Worm (Caenorhabditis elegans) whole organism, late embryonic: ENCODE measurements around the gene taf-13.

Experiments
- K02D7.2 ChIP-seq: sonication (generic microtip); optimal IDR thresholded peaks from 2 replicates; lab custom pipeline; 2017; ENCODE audit warnings: mild to moderate bottlenecking, missing genetic modification characterization, missing compliant biosample characterization
- elt-2 ChIP-seq: sonication (generic microtip); optimal IDR thresholded peaks from 2 replicates; lab custom pipeline; 2016; ENCODE audit warnings: missing genetic modification reagents, missing genetic modification characterization, missing compliant biosample characterization
- elt-4 ChIP-seq: sonication (generic microtip); optimal IDR thresholded peaks from 2 replicates; lab custom pipeline; 2016; ENCODE audit warnings: missing genetic modification characterization, missing compliant biosample characterization
- ets-4 ChIP-seq: sonication (generic microtip); optimal IDR thresholded peaks from 2 replicates; lab custom pipeline; 2016; ENCODE audit warnings: missing genetic modification characterization, missing compliant biosample characterization
- eyg-1 ChIP-seq: sonication (generic microtip); optimal IDR thresholded peaks from 2 replicates; lab custom pipeline; 2016; ENCODE audit warnings: missing genotype, missing genetic modification characterization, missing compliant biosample characterization
- lim-6 ChIP-seq: sonication (generic microtip); optimal IDR thresholded peaks from 2 replicates; lab custom pipeline; 2016; ENCODE audit warnings: missing genetic modification characterization, missing compliant biosample characterization
- madf-2 ChIP-seq: sonication (generic microtip); optimal IDR thresholded peaks from 2 replicates; lab custom pipeline; 2017; ENCODE audit warnings: missing genetic modification characterization, missing compliant biosample characterization
- odd-2 ChIP-seq: sonication (generic microtip); optimal IDR thresholded peaks from 2 replicates; lab custom pipeline; 2017; ENCODE audit warnings: antibody characterized with exemption, mild to moderate bottlenecking, missing genetic modification characterization, missing compliant biosample characterization
- pha-4 ChIP-seq: fragments of 150-350 bp; optimal IDR thresholded peaks from 2 replicates; lab custom pipeline; 2018; ENCODE audit warnings: missing biosample characterization, missing genetic modification reagents, missing genetic modification characterization
- pqm-1 ChIP-seq: sonication (generic microtip); optimal IDR thresholded peaks from 2 replicates; lab custom pipeline; 2016; ENCODE audit warnings: missing genetic modification characterization, missing compliant biosample characterization
- pros-1 ChIP-seq: fragments of 150-350 bp; optimal IDR thresholded peaks from 2 replicates; lab custom pipeline; 2014; ENCODE audit warnings: missing biosample characterization, missing genetic modification reagents, missing genetic modification characterization
- ztf-16 ChIP-seq: sonication (generic microtip); optimal IDR thresholded peaks from 2 replicates; lab custom pipeline; 2017; ENCODE audit warnings: missing genetic modification characterization, missing compliant biosample characterization

ce11 chrII:10564578-10564977 lies 40.8 kb downstream of the taf-13 start, which contains the start of the genes C06A1.6 and C06A1.7:
- no peak for TF ChIP-seq eyg-1
- no peak for TF ChIP-seq pqm-1
- no peak for TF ChIP-seq pha-4 (tag; lab: Kevin White, UChicago)
- no peak for TF ChIP-seq elt-2 (tag; lab: Kevin White, UChicago)
- TF ChIP-seq ets-4: no peak
- TF ChIP-seq lim-6 (tag; lab: Kevin White, UChicago): no peak
- TF ChIP-seq madf-2 (tag; lab: Kevin White, UChicago): no peak
- TF ChIP-seq K02D7.2: no peak
- no peak for TF ChIP-seq ztf-16 (tag; lab: Kevin White, UChicago)
- no peak for TF ChIP-seq pros-1 (tag; lab: Kevin White, UChicago)
- TF ChIP-seq odd-2 (tag; lab: Kevin White, UChicago): no peak
- no peak for TF ChIP-seq elt-4
